Worm (Caenorhabditis elegans) whole organism, young adult: ENCODE measurements around the gene Y38E10A.28.

Experiments used
- C06A6.2 ChIP-seq: fragments of 200-800 bp; sonication (Bioruptor generic); conservative IDR thresholded peaks from 2 replicates; pipeline ENCODE4 v1.3.6; 2022; ENCODE audit warnings: missing genetic modification characterization, missing compliant biosample characterization
- F39B2.1 ChIP-seq: fragments of 200-800 bp; sonication (Bioruptor generic); IDR thresholded peaks from 2 replicates; pipeline ENCODE4 v1.3.6; 2022; ENCODE audit warnings: missing genetic modification reagents, missing genetic modification characterization, missing compliant biosample characterization
- lin-26 ChIP-seq: fragments of 200-800 bp; sonication (Bioruptor generic); IDR thresholded peaks from 2 replicates; pipeline ENCODE4 v1.3.6; 2022; ENCODE audit warnings: missing genetic modification reagents, missing genetic modification characterization, missing compliant biosample characterization
- lir-1 ChIP-seq: fragments of 200-800 bp; sonication (Bioruptor generic); conservative IDR thresholded peaks from 2 replicates; pipeline ENCODE4 v1.3.6; 2022; ENCODE audit warnings: missing genetic modification reagents, missing genetic modification characterization, missing compliant biosample characterization
- mes-4 ChIP-seq: sonication (generic microtip); optimal IDR thresholded peaks from 2 replicates; lab custom pipeline; 2016; ENCODE audit warnings: missing genotype, missing genetic modification characterization, missing compliant biosample characterization
- nhr-120 ChIP-seq: fragments of 200-800 bp; sonication (Bioruptor generic); IDR thresholded peaks from 2 replicates; pipeline ENCODE4 v1.3.6; 2022; ENCODE audit warnings: missing genetic modification characterization, missing compliant biosample characterization
- nhr-90 ChIP-seq: sonication (generic microtip); optimal IDR thresholded peaks from 2 replicates; lab custom pipeline; 2016; ENCODE audit warnings: missing genotype, mild to moderate bottlenecking, missing genetic modification characterization, missing compliant biosample characterization
- pha-4 ChIP-seq: fragments of 150-350 bp; sonication (generic microtip); optimal IDR thresholded peaks from 2 replicates; lab custom pipeline; 2014; ENCODE audit warnings: missing biosample characterization, missing genetic modification reagents, missing genetic modification characterization
- unc-62 ChIP-seq: fragments of 150-350 bp; optimal IDR thresholded peaks from 2 replicates; lab custom pipeline; 2014; ENCODE audit warnings: missing biosample characterization, missing genetic modification reagents, missing genetic modification characterization
- ztf-25 ChIP-seq: fragments of 200-800 bp; sonication (Bioruptor generic); IDR thresholded peaks from 2 replicates; pipeline ENCODE4 v1.3.6; 2022; ENCODE audit warnings: missing genetic modification reagents, missing genetic modification characterization, missing compliant biosample characterization

DNA sequence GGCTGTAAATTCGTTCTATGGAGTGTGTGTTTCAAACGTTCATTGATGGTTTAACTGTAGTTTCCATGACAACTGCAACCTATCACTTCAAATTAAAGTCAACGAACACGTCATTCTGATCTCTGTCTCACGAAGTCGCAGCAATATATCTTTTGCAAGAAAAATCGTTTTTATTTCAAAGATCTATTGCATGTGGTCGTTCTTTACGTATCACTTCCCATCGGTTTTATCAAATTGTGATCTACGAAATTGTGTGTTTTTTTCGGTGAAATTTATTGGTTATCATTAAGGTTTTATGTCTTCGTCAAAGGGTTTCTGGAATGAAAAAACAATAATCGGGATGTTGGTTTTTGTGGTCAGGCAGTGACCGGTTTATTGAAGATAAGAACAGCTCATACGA is 6.6 kb upstream of the Y38E10A.28 start:
- TF ChIP-seq nhr-120 (no peak), mes-4 (tag; lab: Kevin White, UChicago) (no peak), lir-1 (no peak), ztf-25 (GFP tag; lab: Robert Waterston, UW) (no peak), nhr-90 (no peak), unc-62 (GFP tag; lab: Kevin White, UChicago) (no peak), F39B2.1 (GFP tag; lab: Robert Waterston, UW) (no peak), C06A6.2 (no peak), lin-26 (GFP tag; lab: Robert Waterston, UW) (no peak), pha-4 (tag; lab: Kevin White, UChicago) (no peak)
